Fruit fly (Drosophila melanogaster) ovary, adult (tissue): ENCODE data around the gene CG18586.

Experiments used
- CG17801 ChIP-seq: fragments of 200-800 bp; optimal IDR thresholded peaks from 2 replicates; lab custom pipeline; 2019; ENCODE audit warnings: missing biosample characterization, mild to moderate bottlenecking, missing genetic modification characterization, moderate library complexity; ENCODE audit not compliant: partially characterized antibody

Gene CG18586

dm6 chr3L:5881310-5882208 lies 8.4 kb downstream of the CG18586 start:
- TF ChIP-seq CG17801 (GFP tag; lab: Kevin White, UChicago): no peak

dm6 chr3L:5882209-5882403 lies 9.0 kb downstream of the CG18586 start, which contains the start of gene CG13287:
CG13287 (plus strand) TSS chr3L:5882304.
- no peak for TF ChIP-seq CG17801 (GFP tag; lab: Kevin White, UChicago)

dm6 chr3L:5884735-5885134 lies 11.6 kb downstream of the CG18586 start:
- TF ChIP-seq CG17801 (GFP tag; lab: Kevin White, UChicago): no peak

dm6 chr3L:5891114-5891513 lies 18.0 kb downstream of the CG18586 start:
- TF ChIP-seq CG17801 (GFP tag; lab: Kevin White, UChicago): no peak

dm6 chr3L:5891812-5892211 lies 18.7 kb downstream of the CG18586 start:
- no peak for TF ChIP-seq CG17801 (GFP tag; lab: Kevin White, UChicago)

- no peak for TF ChIP-seq CG17801 (GFP tag; lab: Kevin White, UChicago)
Measured at dm6 chr3L:5893063-5893462, 20.0 kb downstream of the CG18586 start.

- no peak for TF ChIP-seq CG17801 (GFP tag; lab: Kevin White, UChicago)
Measured at dm6 chr3L:5897228-5897688, 24.1 kb downstream of the CG18586 start, which contains the start of the genes PolE2 and CG5592. PolE2 (minus strand) TSS chr3L:5897435. CG5592 (plus strand) TSS chr3L:5897638.

dm6 chr3L:5899305-5899704 lies 26.2 kb downstream of the CG18586 start, which contains the start of gene CG32409:
CG32409 (plus strand) TSS chr3L:5899528.
- TF ChIP-seq CG17801 (GFP tag; lab: Kevin White, UChicago): peak; percentile 5

dm6 chr3L:5902189-5902765 lies 29.2 kb downstream of the CG18586 start, which contains the start of gene QC:
QC (minus strand) TSS chr3L:5902456.
- TF ChIP-seq CG17801 (GFP tag; lab: Kevin White, UChicago): no peak

dm6 chr3L:5903955-5904354 lies 30.8 kb downstream of the CG18586 start, which contains the start of gene CG32413:
CG32413 (minus strand) TSS chr3L:5904055.
- no peak for TF ChIP-seq CG17801 (GFP tag; lab: Kevin White, UChicago)

dm6 chr3L:5906599-5906998 lies 33.5 kb downstream of the CG18586 start, which contains the start of gene CG10486:
CG10486 (minus strand) TSS chr3L:5906699.
- TF ChIP-seq CG17801 (GFP tag; lab: Kevin White, UChicago): no peak

dm6 chr3L:5907077-5907476 lies 34.0 kb downstream of the CG18586 start, which contains the start of gene CG13288:
CG13288 (plus strand) TSS chr3L:5907381.
- TF ChIP-seq CG17801 (GFP tag; lab: Kevin White, UChicago): no peak

dm6 chr3L:5920778-5921177 lies 47.7 kb downstream of the CG18586 start:
- TF ChIP-seq CG17801 (GFP tag; lab: Kevin White, UChicago): no peak

- no peak for TF ChIP-seq CG17801 (GFP tag; lab: Kevin White, UChicago)
Measured at dm6 chr3L:5921216-5921615, 48.1 kb downstream of the CG18586 start, which contains the start of gene PXo. PXo (minus strand) TSS chr3L:5921316.

dm6 chr3L:5922005-5922685 lies 49.0 kb downstream of the CG18586 start, which contains the start of gene CG32407:
CG32407 (plus strand) TSS chr3L:5922055.
- TF ChIP-seq CG17801 (GFP tag; lab: Kevin White, UChicago): no peak
